Fruit fly (Drosophila melanogaster) whole organism, pupa: ENCODE results near the gene Dlip1.

Source experiments
- CG10348 ChIP-seq: fragments of 200-800 bp; sonication (Bioruptor generic); IDR thresholded peaks from 2 replicates; pipeline ENCODE4 v1.3.6; 2022; ENCODE audit warnings: missing biosample characterization, missing genetic modification characterization
- CG14655 ChIP-seq: fragments of 200-800 bp; sonication (Bioruptor generic); optimal IDR thresholded peaks from 3 replicates; lab custom pipeline; 2017; ENCODE audit warnings: mild to moderate bottlenecking, missing biosample characterization, missing genetic modification reagents, missing genetic modification characterization
- CG17806 ChIP-seq: fragments of 200-800 bp; sonication (Bioruptor generic); optimal IDR thresholded peaks from 2 replicates; lab custom pipeline; 2018; ENCODE audit warnings: missing biosample characterization, mild to moderate bottlenecking, missing genetic modification characterization, moderate library complexity
- CG32121 ChIP-seq: fragments of 200-800 bp; sonication (Bioruptor generic); IDR thresholded peaks from 2 replicates; pipeline ENCODE4 v1.3.6; 2022; ENCODE audit warnings: missing biosample characterization, missing genetic modification characterization
- CG34367 ChIP-seq: fragments of 200-800 bp; sonication (Bioruptor generic); optimal IDR thresholded peaks from 2 replicates; lab custom pipeline; 2018; ENCODE audit warnings: missing biosample characterization, mild to moderate bottlenecking, missing genetic modification characterization
- CG4496 ChIP-seq: fragments of 200-800 bp; sonication (Bioruptor generic); IDR thresholded peaks from 3 replicates; pipeline ENCODE4 v1.3.6; 2022; ENCODE audit warnings: missing biosample characterization, missing genetic modification characterization
- CG9948 ChIP-seq: fragments of 200-800 bp; sonication (Bioruptor generic); optimal IDR thresholded peaks from 2 replicates; lab custom pipeline; 2018; ENCODE audit warnings: missing biosample characterization, mild to moderate bottlenecking, missing genetic modification characterization, moderate library complexity
- EcR ChIP-seq: fragments of 200-800 bp; sonication (Bioruptor generic); optimal IDR thresholded peaks from 3 replicates; lab custom pipeline; 2019; ENCODE audit warnings: missing biosample characterization, missing genetic modification characterization, mild to moderate bottlenecking, moderate library complexity, missing genetic modification reagents
- Ets98B ChIP-seq: fragments of 200-800 bp; sonication (Bioruptor generic); IDR thresholded peaks from 2 replicates; pipeline ENCODE4 v1.3.6; 2022; ENCODE audit warnings: missing biosample characterization, missing genetic modification characterization
- Snoo ChIP-seq: fragments of 200-800 bp; sonication (Bioruptor generic); optimal IDR thresholded peaks from 3 replicates; lab custom pipeline; 2017; ENCODE audit warnings: missing biosample characterization, mild to moderate bottlenecking, missing genetic modification characterization, inconsistent platforms

DNA sequence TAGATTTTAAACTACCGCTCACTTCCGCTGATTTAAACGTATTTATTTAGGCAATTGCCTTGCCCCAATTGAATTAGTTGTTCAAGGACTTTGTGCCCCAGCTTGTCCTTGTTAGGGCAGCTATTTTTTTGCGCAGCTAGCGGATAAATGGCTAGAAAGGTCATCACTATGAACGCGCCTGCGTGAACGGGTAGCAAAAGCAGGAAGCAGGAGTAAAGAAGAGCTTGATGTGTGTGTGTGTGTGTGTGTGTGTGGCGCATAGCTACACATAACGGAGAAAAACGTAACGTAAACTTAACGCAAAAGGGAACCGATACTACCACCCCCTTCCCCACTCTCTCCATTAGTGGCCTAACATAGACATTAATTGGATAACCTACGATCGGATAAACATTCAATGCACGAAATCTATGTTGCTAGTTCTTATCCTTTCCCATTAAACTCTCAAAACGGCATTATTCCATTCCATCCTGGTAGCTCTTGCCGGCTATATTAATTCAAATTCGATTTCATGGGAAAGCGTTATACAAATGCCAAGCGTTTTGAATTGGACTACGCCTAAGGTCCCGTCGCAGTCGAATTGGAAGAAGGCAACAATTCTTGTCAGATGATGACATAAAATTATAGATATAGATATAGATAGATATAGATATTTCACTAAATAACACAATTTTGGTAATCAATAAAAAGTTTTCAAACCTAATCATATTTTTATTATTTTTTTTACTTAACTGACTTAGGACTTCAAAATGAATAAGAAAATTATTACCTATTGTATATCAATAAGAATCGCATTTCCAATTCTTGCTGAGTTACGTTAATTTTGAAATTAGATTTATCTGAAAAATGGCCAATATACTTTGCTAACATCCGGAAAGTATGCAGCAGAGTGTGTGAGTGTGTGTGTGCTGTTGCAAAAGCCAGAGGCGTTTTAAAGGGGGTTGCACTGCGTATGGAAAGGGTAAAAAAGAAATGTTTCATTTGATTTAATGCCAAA lies 6.4 kb downstream of the Dlip1 start:
- TF ChIP-seq CG32121 (GFP tag; lab: Robert Waterston, UW) (no peak), CG4496 (GFP tag; lab: Robert Waterston, UW) (no peak), CG34367 (tag; lab: Kevin White, UChicago) (no peak), EcR (GFP tag; lab: Kevin White, UChicago) (no peak), CG9948 (tag; lab: Kevin White, UChicago) (no peak), Snoo (tag; lab: Kevin White, UChicago) (no peak), CG17806 (tag; lab: Kevin White, UChicago) (no peak), CG14655 (GFP tag; lab: Kevin White, UChicago) (no peak), Ets98B (GFP tag; lab: Robert Waterston, UW) (no peak), CG10348 (GFP tag; lab: Robert Waterston, UW) (no peak)
